Worm (Caenorhabditis elegans): ENCODE measurements around the gene tbc-6.

ce11 chrII:6803024-6803423 lies 44.9 kb upstream of the tbc-6 start, which contains the start of gene tab-1:
- no peak for TF ChIP-seq aha-1 (tag)
- no peak for TF ChIP-seq lir-3 (tag; optimal IDR thresholded peaks at IDR 0.05)
- TF ChIP-seq lin-15B (tag; optimal IDR thresholded peaks at IDR 0.05), result no peak
- TF ChIP-seq unc-39 (tag; optimal IDR thresholded peaks at IDR 0.05), result no peak
- TF ChIP-seq F37D6.2 (tag; optimal IDR thresholded peaks at IDR 0.05), result no peak
- no peak for TF ChIP-seq rbr-2 (tag; optimal IDR thresholded peaks at IDR 0.05)
- TF ChIP-seq dve-1 (tag; optimal IDR thresholded peaks at IDR 0.05; ENCODE audit: insufficient read depth), result no peak
- no peak for TF ChIP-seq nhr-77 (tag; optimal IDR thresholded peaks at IDR 0.05)
- TF ChIP-seq fkh-10 (GFP tag; optimal IDR thresholded peaks at IDR 0.05), result no peak
- no peak for TF ChIP-seq ceh-62 (tag; optimal IDR thresholded peaks at IDR 0.05)
- TF ChIP-seq Y48G9A.11 (GFP tag; IDR thresholded peaks at IDR 0.05), result no peak
- no peak for TF ChIP-seq ama-1 (optimal IDR thresholded peaks at IDR 0.05)
- TF ChIP-seq nhr-11 (tag; optimal IDR thresholded peaks at IDR 0.05), result no peak

All from whole organism, L4 larva.